Fruit fly (Drosophila melanogaster) whole organism, embryonic: ENCODE results near the gene RpL7A.

ENCODE experiments used
- Abd-B ChIP-seq: fragments of 200-800 bp; sonication (Bioruptor generic); optimal IDR thresholded peaks from 2 replicates; lab custom pipeline; 2018; ENCODE audit warnings: missing biosample characterization, mild to moderate bottlenecking, missing genetic modification characterization, moderate library complexity
- CG10209 ChIP-seq: fragments of 200-800 bp; sonication (Bioruptor generic); optimal IDR thresholded peaks from 3 replicates; lab custom pipeline; 2017; ENCODE audit warnings: missing biosample characterization, mild to moderate bottlenecking, missing genetic modification characterization, missing genetic modification reagents
- CG10462 ChIP-seq: fragments of 200-800 bp; sonication (Bioruptor generic); optimal IDR thresholded peaks from 2 replicates; lab custom pipeline; 2016; ENCODE audit warnings: missing biosample characterization, missing genetic modification characterization
- CG10543 ChIP-seq: fragments of 200-800 bp; sonication (Bioruptor generic); optimal IDR thresholded peaks from 3 replicates; lab custom pipeline; 2017; ENCODE audit warnings: missing biosample characterization, mild to moderate bottlenecking, missing genetic modification characterization, moderate library complexity
- CG11723 ChIP-seq: fragments of 200-800 bp; sonication (Bioruptor generic); optimal IDR thresholded peaks from 2 replicates; lab custom pipeline; 2017; ENCODE audit warnings: missing biosample characterization, mild to moderate bottlenecking, missing genetic modification characterization
- CG13624 ChIP-seq: fragments of 200-800 bp; sonication (Bioruptor generic); optimal IDR thresholded peaks from 2 replicates; lab custom pipeline; 2016; ENCODE audit warnings: missing biosample characterization, missing genetic modification characterization
- CG13775 ChIP-seq: fragments of 200-800 bp; sonication (Bioruptor generic); optimal IDR thresholded peaks from 3 replicates; lab custom pipeline; 2017; ENCODE audit warnings: missing biosample characterization, mild to moderate bottlenecking, missing genetic modification characterization
- CG13894 ChIP-seq: fragments of 200-800 bp; sonication (Bioruptor generic); optimal IDR thresholded peaks from 3 replicates; lab custom pipeline; 2018; ENCODE audit warnings: missing biosample characterization, mild to moderate bottlenecking, missing genetic modification characterization, moderate library complexity
- CG15479 ChIP-seq: fragments of 200-800 bp; sonication (Bioruptor generic); optimal IDR thresholded peaks from 3 replicates; lab custom pipeline; 2019; ENCODE audit warnings: missing biosample characterization, mild to moderate bottlenecking, missing genetic modification characterization, moderate library complexity
- CG1602 ChIP-seq: fragments of 200-800 bp; sonication (Bioruptor generic); optimal IDR thresholded peaks from 3 replicates; lab custom pipeline; 2016; ENCODE audit warnings: missing biosample characterization, missing genetic modification characterization
- CG17568 ChIP-seq: fragments of 200-800 bp; sonication (Bioruptor generic); optimal IDR thresholded peaks from 2 replicates; lab custom pipeline; 2018; ENCODE audit warnings: missing biosample characterization, mild to moderate bottlenecking, missing genetic modification characterization, moderate library complexity
- CG2875 ChIP-seq: fragments of 200-800 bp; sonication (Bioruptor generic); optimal IDR thresholded peaks from 2 replicates; lab custom pipeline; 2017; ENCODE audit warnings: missing biosample characterization, mild to moderate bottlenecking, missing genetic modification characterization, missing genetic modification reagents
- CG33213 ChIP-seq: fragments of 200-800 bp; sonication (Bioruptor generic); optimal IDR thresholded peaks from 3 replicates; lab custom pipeline; 2016; ENCODE audit warnings: missing biosample characterization, missing genetic modification characterization
- CG34224 ChIP-seq: fragments of 200-800 bp; sonication (Bioruptor generic); IDR thresholded peaks from 3 replicates; pipeline ENCODE4 v1.3.6; 2022; ENCODE audit warnings: missing biosample characterization, missing genetic modification characterization; ENCODE audit not compliant: partially characterized antibody
- CG3838 ChIP-seq: fragments of 200-800 bp; sonication (Bioruptor generic); optimal IDR thresholded peaks from 3 replicates; lab custom pipeline; 2016; ENCODE audit warnings: missing biosample characterization, missing genetic modification characterization
- CG43689 ChIP-seq: fragments of 200-800 bp; sonication (Bioruptor generic); IDR thresholded peaks from 2 replicates; pipeline ENCODE4 v1.3.6; 2022; ENCODE audit warnings: missing biosample characterization, missing genetic modification characterization
- CG4707 ChIP-seq: fragments of 200-800 bp; sonication (Bioruptor generic); optimal IDR thresholded peaks from 2 replicates; lab custom pipeline; 2018; ENCODE audit warnings: missing biosample characterization, mild to moderate bottlenecking, missing genetic modification characterization, moderate library complexity
- CG4730 ChIP-seq: fragments of 200-800 bp; sonication (Bioruptor generic); IDR thresholded peaks from 2 replicates; pipeline ENCODE4 v1.3.6; 2022; ENCODE audit warnings: missing biosample characterization, missing genetic modification characterization
- CG7786 ChIP-seq: fragments of 200-800 bp; sonication (Bioruptor generic); optimal IDR thresholded peaks from 2 replicates; lab custom pipeline; 2016; ENCODE audit warnings: missing biosample characterization, missing genetic modification characterization
- CG7963 ChIP-seq: fragments of 200-800 bp; sonication (Bioruptor generic); IDR thresholded peaks from 3 replicates; pipeline ENCODE4 v1.3.6; 2022; ENCODE audit warnings: missing biosample characterization, missing genetic modification characterization; ENCODE audit not compliant: partially characterized antibody
- CG9876 ChIP-seq: fragments of 200-800 bp; sonication (Bioruptor generic); optimal IDR thresholded peaks from 2 replicates; lab custom pipeline; 2016; ENCODE audit warnings: missing biosample characterization, missing genetic modification characterization
- CTCF ChIP-seq: fragments of 200-800 bp; sonication (Bioruptor generic); optimal IDR thresholded peaks from 2 replicates; lab custom pipeline; 2017; ENCODE audit warnings: missing biosample characterization, mild to moderate bottlenecking, missing genetic modification characterization, moderate library complexity
- CrebB ChIP-seq: fragments of 200-800 bp; sonication (Bioruptor generic); optimal IDR thresholded peaks from 3 replicates; lab custom pipeline; 2018; ENCODE audit warnings: missing biosample characterization, mild to moderate bottlenecking, missing genetic modification characterization
- D19B ChIP-seq: fragments of 200-800 bp; sonication (Bioruptor generic); optimal IDR thresholded peaks from 2 replicates; lab custom pipeline; 2017; ENCODE audit warnings: missing biosample characterization, mild to moderate bottlenecking, missing genetic modification characterization
- Doc3 ChIP-seq: fragments of 200-800 bp; sonication (Bioruptor generic); IDR thresholded peaks from 3 replicates; pipeline ENCODE4 v1.3.6; 2022; ENCODE audit warnings: missing biosample characterization, missing genetic modification characterization; ENCODE audit not compliant: partially characterized antibody
- E2f2 ChIP-seq: fragments of 200-800 bp; sonication (Bioruptor generic); IDR thresholded peaks from 2 replicates; pipeline ENCODE4 v1.3.6; 2022; ENCODE audit warnings: missing biosample characterization, missing genetic modification characterization
- Ets97D ChIP-seq: fragments of 200-800 bp; sonication (Bioruptor generic); optimal IDR thresholded peaks from 3 replicates; lab custom pipeline; 2016; ENCODE audit warnings: missing biosample characterization, missing genetic modification characterization
- Fer1 ChIP-seq: fragments of 200-800 bp; sonication (Bioruptor generic); optimal IDR thresholded peaks from 2 replicates; lab custom pipeline; 2017; ENCODE audit warnings: missing biosample characterization, mild to moderate bottlenecking, missing genetic modification characterization
- Fer2 ChIP-seq: fragments of 200-800 bp; sonication (Bioruptor generic); optimal IDR thresholded peaks from 2 replicates; lab custom pipeline; 2018; ENCODE audit warnings: missing biosample characterization, mild to moderate bottlenecking, missing genetic modification characterization, moderate library complexity
- H15 ChIP-seq: fragments of 200-800 bp; sonication (Bioruptor generic); IDR thresholded peaks from 3 replicates; pipeline ENCODE4 v1.3.6; 2022; ENCODE audit warnings: missing biosample characterization, missing genetic modification characterization
- Jarid2 ChIP-seq: fragments of 200-800 bp; sonication (Bioruptor generic); optimal IDR thresholded peaks from 3 replicates; lab custom pipeline; 2017; ENCODE audit warnings: mild to moderate bottlenecking, missing biosample characterization, missing genetic modification reagents, missing genetic modification characterization
- Meics ChIP-seq: fragments of 200-800 bp; sonication (Bioruptor generic); optimal IDR thresholded peaks from 2 replicates; lab custom pipeline; 2017; ENCODE audit warnings: missing biosample characterization, mild to moderate bottlenecking, missing genetic modification characterization
- Opbp ChIP-seq: fragments of 200-800 bp; sonication (Bioruptor generic); IDR thresholded peaks from 3 replicates; pipeline ENCODE4 v1.3.6; 2022; ENCODE audit warnings: missing biosample characterization, missing genetic modification characterization; ENCODE audit not compliant: partially characterized antibody
- Side ChIP-seq: fragments of 200-800 bp; sonication (Bioruptor generic); optimal IDR thresholded peaks from 2 replicates; lab custom pipeline; 2016; ENCODE audit warnings: missing biosample characterization, missing genetic modification characterization
- ab ChIP-seq: fragments of 200-800 bp; sonication (Bioruptor generic); optimal IDR thresholded peaks from 2 replicates; lab custom pipeline; 2016; ENCODE audit warnings: missing biosample characterization, missing genetic modification characterization
- dan ChIP-seq: fragments of 200-800 bp; sonication (Bioruptor generic); IDR thresholded peaks from 2 replicates; pipeline ENCODE4 v1.3.6; 2022; ENCODE audit warnings: missing biosample characterization, missing genetic modification characterization
- ewg ChIP-seq: fragments of 200-800 bp; sonication (Bioruptor generic); optimal IDR thresholded peaks from 3 replicates; lab custom pipeline; 2017; ENCODE audit warnings: mild to moderate bottlenecking, missing biosample characterization, missing genetic modification reagents, missing genetic modification characterization
- lab ChIP-seq: fragments of 200-800 bp; sonication (Bioruptor generic); optimal IDR thresholded peaks from 3 replicates; lab custom pipeline; 2017; ENCODE audit warnings: missing biosample characterization, missing genetic modification characterization, mild to moderate bottlenecking, moderate library complexity, missing genetic modification reagents
- lbe ChIP-seq: fragments of 200-800 bp; sonication (Bioruptor generic); optimal IDR thresholded peaks from 2 replicates; lab custom pipeline; 2016; ENCODE audit warnings: missing biosample characterization, mild to moderate bottlenecking, missing genetic modification characterization
- nerfin-2 ChIP-seq: fragments of 200-800 bp; sonication (Bioruptor generic); IDR thresholded peaks from 2 replicates; pipeline ENCODE4 v1.3.6; 2022; ENCODE audit warnings: missing biosample characterization, missing genetic modification characterization; ENCODE audit not compliant: partially characterized antibody
- odd ChIP-seq: fragments of 200-800 bp; sonication (Bioruptor generic); optimal IDR thresholded peaks from 2 replicates; lab custom pipeline; 2017; ENCODE audit warnings: missing biosample characterization, mild to moderate bottlenecking, missing genetic modification characterization
- p53 ChIP-seq: fragments of 200-800 bp; sonication (Bioruptor generic); optimal IDR thresholded peaks from 2 replicates; lab custom pipeline; 2016; ENCODE audit warnings: missing biosample characterization, missing genetic modification characterization
- prd ChIP-seq, 3 experiments: fragments of >200 bp in 2 of 3; fragments of 200-800 bp in 1 of 3; sonication (Bioruptor generic) in 1 of 3; optimal IDR thresholded peaks in 2 of 3; IDR thresholded peaks in 1 of 3; 2 replicates in 2 of 3; 3 replicates in 1 of 3; pipeline versions ENCODE4 v1.3.6 to Lab custom; 2017 to 2022; ENCODE audit warnings: missing biosample characterization in 1 of 3, missing genetic modification characterization in 1 of 3
- repo ChIP-seq: fragments of 200-800 bp; sonication (Bioruptor generic); optimal IDR thresholded peaks from 2 replicates; lab custom pipeline; 2016; ENCODE audit warnings: missing biosample characterization, missing genetic modification characterization
- sens ChIP-seq: fragments of 200-800 bp; sonication (Bioruptor generic); peaks from one replicate; lab custom pipeline; 2016; ENCODE audit warnings: missing biosample characterization, missing genetic modification characterization
- slbo ChIP-seq: fragments of 200-800 bp; sonication (Bioruptor generic); IDR thresholded peaks from 2 replicates; pipeline ENCODE4 v1.3.6; 2022; ENCODE audit warnings: missing biosample characterization, missing genetic modification characterization
- tap ChIP-seq: fragments of 200-800 bp; optimal IDR thresholded peaks from 3 replicates; lab custom pipeline; 2019; ENCODE audit warnings: missing biosample characterization, mild to moderate bottlenecking, missing genetic modification characterization, moderate library complexity
- usp ChIP-seq: fragments of >200 bp; optimal IDR thresholded peaks from 2 replicates; lab custom pipeline; 2017; ENCODE audit warnings: missing biosample characterization, missing genetic modification characterization
- wor ChIP-seq: fragments of 200-800 bp; sonication (Bioruptor generic); IDR thresholded peaks from 2 replicates; pipeline ENCODE4 v1.3.6; 2022; ENCODE audit warnings: missing biosample characterization, missing genetic modification characterization

The RpL7A gene

DNA sequence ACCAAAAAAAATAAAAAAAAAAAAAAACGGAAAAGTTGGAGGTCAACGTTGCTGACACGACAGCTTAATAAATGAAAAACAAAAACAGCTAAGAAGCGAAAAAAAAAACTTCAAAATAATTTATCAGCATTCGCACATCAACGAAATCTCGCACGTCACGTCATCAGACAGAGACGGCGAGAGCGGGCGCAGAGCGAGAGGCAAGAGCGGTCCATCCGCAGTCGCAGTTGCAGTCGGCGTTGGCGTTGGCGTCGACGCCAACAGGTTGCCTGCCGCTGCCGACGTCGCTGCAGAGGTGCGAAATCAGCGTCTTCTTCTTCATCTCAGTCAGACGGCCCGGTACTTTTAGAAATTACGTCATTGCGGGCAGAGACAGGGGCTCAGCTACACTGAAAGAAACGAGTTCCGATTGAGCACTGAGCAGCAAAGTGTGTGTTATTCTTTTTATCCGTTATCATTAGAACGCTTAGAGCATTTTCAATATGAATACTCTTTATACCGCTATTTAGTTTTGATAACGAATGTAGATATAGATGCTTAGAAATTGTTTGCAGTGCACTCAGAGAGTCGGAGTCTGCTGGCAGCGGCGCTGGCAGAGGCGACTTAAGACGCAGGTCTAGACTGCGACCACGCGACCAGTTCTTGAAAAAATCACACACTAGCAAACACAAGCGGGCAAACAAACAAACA is 16.4 kb upstream of the RpL7A start (continued):
- TF ChIP-seq odd (GFP tag; lab: Kevin White, UChicago): peak; percentile 88
- peak; percentile 90 for TF ChIP-seq D19B
- peak; percentile 86 for TF ChIP-seq CG10543 (GFP tag; lab: Kevin White, UChicago)
- peak; percentile 96 for TF ChIP-seq CG10209 (GFP tag; lab: Kevin White, UChicago)
- peak; percentile 84 for TF ChIP-seq wor (GFP tag; lab: Robert Waterston, UW)
- peak; percentile 85 for TF ChIP-seq ab (GFP tag; lab: Kevin White, UChicago)
- TF ChIP-seq p53 (GFP tag; lab: Kevin White, UChicago): peak; percentile 87
- TF ChIP-seq CG10462 (GFP tag; lab: Kevin White, UChicago): peak; percentile 90
- TF ChIP-seq Doc3 (GFP tag; lab: Robert Waterston, UW): no peak
- peak; percentile 97 for TF ChIP-seq repo (GFP tag; lab: Kevin White, UChicago)
- peak; percentile 78 for TF ChIP-seq E2f2 (GFP tag; lab: Robert Waterston, UW)
- peak; percentile 94 for TF ChIP-seq tap (tag; lab: Kevin White, UChicago)
- peak; percentile 96 for TF ChIP-seq CG13894 (tag; lab: Kevin White, UChicago)
- TF ChIP-seq Meics: peak; percentile 96
- peak; percentile 96 for TF ChIP-seq Fer1 (GFP tag; lab: Kevin White, UChicago)
- peak; percentile 77 for TF ChIP-seq Jarid2 (GFP tag; lab: Kevin White, UChicago)
- TF ChIP-seq CG4730 (GFP tag; lab: Robert Waterston, UW): peak; percentile 90
- TF ChIP-seq Ets97D (GFP tag; lab: Kevin White, UChicago): peak; percentile 83
- no peak for TF ChIP-seq prd (optimal IDR thresholded peaks at IDR 0.05; lab: Kevin White, UChicago)
- TF ChIP-seq prd (GFP tag; IDR thresholded peaks at IDR 0.05; lab: Robert Waterston, UW): peak; percentile 98
- TF ChIP-seq CG13624 (GFP tag; lab: Kevin White, UChicago): peak; percentile 98
- peak; percentile 84 for TF ChIP-seq CG17568 (GFP tag; lab: Kevin White, UChicago)
- no peak for TF ChIP-seq CG34224 (GFP tag; lab: Robert Waterston, UW)
- peak; percentile 77 for TF ChIP-seq CG4707 (GFP tag; lab: Kevin White, UChicago)
- TF ChIP-seq CG9876 (GFP tag; lab: Kevin White, UChicago): peak; percentile 84
- peak; percentile 75 for TF ChIP-seq dan (GFP tag; lab: Robert Waterston, UW)
- peak; percentile 95 for TF ChIP-seq CG7786
- peak; percentile 82 for TF ChIP-seq ewg (GFP tag; lab: Kevin White, UChicago)
- peak; percentile 85 for TF ChIP-seq CG11723 (GFP tag; lab: Kevin White, UChicago)
- TF ChIP-seq Abd-B: peak; percentile 90
- peak; percentile 94 for TF ChIP-seq H15 (GFP tag; lab: Robert Waterston, UW)
- TF ChIP-seq CG15479 (GFP tag; lab: Kevin White, UChicago): peak; percentile 54
- peak; percentile 88 for TF ChIP-seq CG1602 (GFP tag; lab: Kevin White, UChicago)
- no peak for TF ChIP-seq Opbp (GFP tag; lab: Robert Waterston, UW)
- TF ChIP-seq CrebB (tag; lab: Kevin White, UChicago): peak; percentile 92
- peak; percentile 94 for TF ChIP-seq Fer2 (tag; lab: Kevin White, UChicago)
- no peak for TF ChIP-seq nerfin-2 (GFP tag; lab: Robert Waterston, UW)
- TF ChIP-seq sens (GFP tag; lab: Kevin White, UChicago): peak; percentile 99
- TF ChIP-seq lbe (GFP tag; lab: Kevin White, UChicago): peak; percentile 94
- peak; percentile 98 for TF ChIP-seq lab (GFP tag; lab: Kevin White, UChicago)
- peak; percentile 70 for TF ChIP-seq CG3838 (GFP tag; lab: Kevin White, UChicago)
- TF ChIP-seq CG2875 (GFP tag; lab: Kevin White, UChicago): peak; percentile 85
- TF ChIP-seq usp (GFP tag; lab: Kevin White, UChicago): no peak
- peak; percentile 97 for TF ChIP-seq slbo (GFP tag; lab: Robert Waterston, UW)
- TF ChIP-seq CG13775 (GFP tag; lab: Kevin White, UChicago): peak; percentile 91
- TF ChIP-seq Side: peak; percentile 96
- TF ChIP-seq CG43689 (GFP tag; lab: Robert Waterston, UW): peak; percentile 86
- TF ChIP-seq CG7963 (GFP tag; lab: Robert Waterston, UW): no peak
- no peak for TF ChIP-seq CTCF (GFP tag; lab: Kevin White, UChicago)
- TF ChIP-seq CG33213 (GFP tag; lab: Kevin White, UChicago): no peak
